Fruit fly (Drosophila melanogaster): Measurements from ENCODE around the gene CG13023.

CG13023 gene

dm6 chr3L:16915766-16916476 lies 11.3 kb downstream of the CG13023 start (continued):
- TF ChIP-seq CG9817 (tag; optimal IDR thresholded peaks at IDR 0.05) (no peak), HmgZ (tag; optimal IDR thresholded peaks at IDR 0.05) (no peak), knrl (GFP tag; IDR thresholded peaks at IDR 0.05; ENCODE audit: partially characterized antibody) (no peak), CG17829 (tag; optimal IDR thresholded peaks at IDR 0.05) (peak; percentile 20), pb (GFP tag; optimal IDR thresholded peaks at IDR 0.05) (no peak), tap (tag; optimal IDR thresholded peaks at IDR 0.05) (no peak), esg (GFP tag; conservative IDR thresholded peaks at IDR 0.05) (no peak), da (GFP tag; optimal IDR thresholded peaks at IDR 0.05) (no peak), CG2875 (GFP tag; optimal IDR thresholded peaks at IDR 0.05) (no peak), CG11093 (GFP tag; IDR thresholded peaks at IDR 0.05) (no peak), Sox100B (GFP tag; optimal IDR thresholded peaks at IDR 0.05) (peak; percentile 54), ash1 (GFP tag; optimal IDR thresholded peaks at IDR 0.05) (no peak), jigr1 (GFP tag; IDR thresholded peaks at IDR 0.05) (no peak), HmgD (GFP tag; optimal IDR thresholded peaks at IDR 0.05) (no peak), dan (GFP tag; IDR thresholded peaks at IDR 0.05) (no peak), fd3F (GFP tag; optimal IDR thresholded peaks at IDR 0.05) (no peak), CG17568 (GFP tag; optimal IDR thresholded peaks at IDR 0.05) (no peak), CG18262 (tag; optimal IDR thresholded peaks at IDR 0.05) (peak; percentile 46), CG6254 (GFP tag; optimal IDR thresholded peaks at IDR 0.05) (no peak), CG12769 (tag; optimal IDR thresholded peaks at IDR 0.05) (no peak), CG15011 (GFP tag; optimal IDR thresholded peaks at IDR 0.05) (no peak), CG6813 (GFP tag; optimal IDR thresholded peaks at IDR 0.05) (no peak), CG18011 (GFP tag; optimal IDR thresholded peaks at IDR 0.05) (no peak), gro (GFP tag; optimal IDR thresholded peaks at IDR 0.05) (no peak), CG12219 (GFP tag; optimal IDR thresholded peaks at IDR 0.05) (no peak), CG11504 (tag; optimal IDR thresholded peaks at IDR 0.05) (peak; percentile 68), CG13123 (GFP tag; optimal IDR thresholded peaks at IDR 0.05) (no peak), Trl (optimal IDR thresholded peaks at IDR 0.05) (peak; percentile 26), Trl (GFP tag; optimal IDR thresholded peaks at IDR 0.05) (no peak), CG5953 (GFP tag; IDR thresholded peaks at IDR 0.05) (no peak), Deaf1 (tag; optimal IDR thresholded peaks at IDR 0.05) (peak; percentile 67), kni (GFP tag; optimal IDR thresholded peaks at IDR 0.05) (no peak), Dip2 (GFP tag; IDR thresholded peaks at IDR 0.05) (no peak), CG3065 (GFP tag; optimal IDR thresholded peaks at IDR 0.05) (no peak), CG13775 (GFP tag; optimal IDR thresholded peaks at IDR 0.05) (no peak), ac (GFP tag; optimal IDR thresholded peaks at IDR 0.05) (no peak), prd (optimal IDR thresholded peaks at IDR 0.05) (no peak), prd (GFP tag; IDR thresholded peaks at IDR 0.05) (0 out of 3 replicates have a peak, but pooled peaks have one; percentile 6), Xbp1 (GFP tag; optimal IDR thresholded peaks at IDR 0.05) (no peak), NFAT (GFP tag; IDR thresholded peaks at IDR 0.05) (no peak), Max (GFP tag; optimal IDR thresholded peaks at IDR 0.05) (no peak), z (GFP tag; IDR thresholded peaks at IDR 0.05) (peak; percentile 96), ranshi (GFP tag; IDR thresholded peaks at IDR 0.05) (no peak), CG18764 (GFP tag; optimal IDR thresholded peaks at IDR 0.05) (no peak), pros (GFP tag; optimal IDR thresholded peaks at IDR 0.05) (no peak), pan (optimal IDR thresholded peaks at IDR 0.05) (no peak), pan (GFP tag; optimal IDR thresholded peaks at IDR 0.05 in 1 of 2, IDR thresholded peaks at IDR 0.05 in 1 of 2) (no peak), bbx (GFP tag; IDR thresholded peaks at IDR 0.05; ENCODE audit: partially characterized antibody) (no peak), Meics (GFP tag; optimal IDR thresholded peaks at IDR 0.05) (no peak), Gsc (GFP tag; IDR thresholded peaks at IDR 0.05) (no peak), ewg (GFP tag; optimal IDR thresholded peaks at IDR 0.05) (no peak)
